Fruit fly (Drosophila melanogaster): ENCODE results near the gene r2d2.

Gene r2d2

dm6 chr2L:7782788-7783401 is 17.1 kb upstream of the r2d2 start, which contains the start of gene Brd7-9 (continued):
- TF ChIP-seq fd85E (GFP tag; optimal IDR thresholded peaks at IDR 0.05): peak; percentile 58
- peak; percentile 70 for TF ChIP-seq cyc (GFP tag; optimal IDR thresholded peaks at IDR 0.05)
- peak; percentile 94 for TF ChIP-seq Eip78C (GFP tag)
- TF ChIP-seq CG9139 (GFP tag; optimal IDR thresholded peaks at IDR 0.05): no peak
- TF ChIP-seq eg (GFP tag; IDR thresholded peaks at IDR 0.05): peak; percentile 92
- TF ChIP-seq CG1621 (tag; optimal IDR thresholded peaks at IDR 0.05): peak; percentile 36
- peak; percentile 70 for TF ChIP-seq CG31627 (GFP tag; optimal IDR thresholded peaks at IDR 0.05)
- peak; percentile 67 for TF ChIP-seq CG6792 (GFP tag; optimal IDR thresholded peaks at IDR 0.05)
- TF ChIP-seq achi (GFP tag; optimal IDR thresholded peaks at IDR 0.05): peak; percentile 75
- no peak for TF ChIP-seq ss (GFP tag; optimal IDR thresholded peaks at IDR 0.05)
- peak; percentile 43 for TF ChIP-seq fd59A (GFP tag; optimal IDR thresholded peaks at IDR 0.05)
- peak; percentile 18 for TF ChIP-seq CG8319 (GFP tag; optimal IDR thresholded peaks at IDR 0.05)
- peak; percentile 91 for TF ChIP-seq CG8119 (GFP tag; IDR thresholded peaks at IDR 0.05)
- peak; percentile 77 for TF ChIP-seq CG32006 (GFP tag; optimal IDR thresholded peaks at IDR 0.05)
- TF ChIP-seq Met (GFP tag; optimal IDR thresholded peaks at IDR 0.05): peak; percentile 86
- peak; percentile 85 for TF ChIP-seq svp (GFP tag)
- TF ChIP-seq salr (GFP tag; optimal IDR thresholded peaks at IDR 0.05): peak in 1 of 2 experiments; percentile 28
- no peak for TF ChIP-seq Blimp-1 (GFP tag; optimal IDR thresholded peaks at IDR 0.05)
- no peak for TF ChIP-seq Hr38 (GFP tag; optimal IDR thresholded peaks at IDR 0.05)
- TF ChIP-seq fkh (GFP tag; optimal IDR thresholded peaks at IDR 0.05): no peak
- TF ChIP-seq CG11902 (GFP tag; optimal IDR thresholded peaks at IDR 0.05): peak; percentile 40
- TF ChIP-seq CG10631 (GFP tag; optimal IDR thresholded peaks at IDR 0.05): peak; percentile 61
- peak; percentile 69 for TF ChIP-seq Eip75B (GFP tag; optimal IDR thresholded peaks at IDR 0.05)
- TF ChIP-seq Sox14 (GFP tag; optimal IDR thresholded peaks at IDR 0.05): peak; percentile 74
- TF ChIP-seq CG15336 (GFP tag; IDR thresholded peaks at IDR 0.05): peak; percentile 93
- TF ChIP-seq CG10669 (GFP tag; optimal IDR thresholded peaks at IDR 0.05): peak; percentile 75
- peak; percentile 67 for TF ChIP-seq OdsH (GFP tag; optimal IDR thresholded peaks at IDR 0.05)

dm6 chr2L:7788952-7789466 is 10.9 kb upstream of the r2d2 start:
- TF ChIP-seq CG6276 (GFP tag; optimal IDR thresholded peaks at IDR 0.05) (peak; percentile 57), CG6792 (GFP tag; optimal IDR thresholded peaks at IDR 0.05) (no peak), salr (GFP tag; optimal IDR thresholded peaks at IDR 0.05) (no peak), CG1621 (tag; optimal IDR thresholded peaks at IDR 0.05) (no peak), CG4318 (GFP tag; optimal IDR thresholded peaks at IDR 0.05) (no peak), pdm3 (GFP tag; optimal IDR thresholded peaks at IDR 0.05) (no peak), Sox14 (GFP tag; optimal IDR thresholded peaks at IDR 0.05) (no peak), fd59A (GFP tag; optimal IDR thresholded peaks at IDR 0.05) (no peak), Ets21C (GFP tag; optimal IDR thresholded peaks at IDR 0.05) (no peak), net (GFP tag; optimal IDR thresholded peaks at IDR 0.05) (no peak), svp (GFP tag) (peak; percentile 19), CG34406 (GFP tag; optimal IDR thresholded peaks at IDR 0.05) (no peak), lz (GFP tag; optimal IDR thresholded peaks at IDR 0.05) (no peak), CG11762 (GFP tag; optimal IDR thresholded peaks at IDR 0.05; ENCODE audit: insufficient read depth) (no peak), CG15336 (GFP tag; IDR thresholded peaks at IDR 0.05) (no peak), CG6808 (GFP tag; optimal IDR thresholded peaks at IDR 0.05) (peak; percentile 18), fkh (GFP tag; optimal IDR thresholded peaks at IDR 0.05) (peak; percentile 5), CG10669 (GFP tag; optimal IDR thresholded peaks at IDR 0.05) (no peak)

- TF ChIP-seq CG1621 (tag; optimal IDR thresholded peaks at IDR 0.05): no peak
- TF ChIP-seq svp (GFP tag): no peak
- no peak for TF ChIP-seq CG7368 (GFP tag; optimal IDR thresholded peaks at IDR 0.05)
- TF ChIP-seq cyc (GFP tag; optimal IDR thresholded peaks at IDR 0.05): no peak
- no peak for TF ChIP-seq Lpt (GFP tag; optimal IDR thresholded peaks at IDR 0.05)
- no peak for TF ChIP-seq CG6163 (GFP tag; IDR thresholded peaks at IDR 0.05)
- TF ChIP-seq Sox102F (GFP tag; optimal IDR thresholded peaks at IDR 0.05): no peak
These were observed 9.9 kb upstream of the r2d2 start for dm6 chr2L:7790081-7790447.
